Worm (Caenorhabditis elegans) whole organism, late embryonic: Measurements from ENCODE around the gene nhr-186.

Experiments used
- ahr-1 ChIP-seq: sonication (generic microtip); optimal IDR thresholded peaks from 2 replicates; lab custom pipeline; 2016; ENCODE audit warnings: missing genetic modification characterization, missing compliant biosample characterization
- ceh-2 ChIP-seq: sonication (generic microtip); optimal IDR thresholded peaks from 2 replicates; lab custom pipeline; 2016; ENCODE audit warnings: missing genotype, missing genetic modification characterization, missing compliant biosample characterization
- elt-2 ChIP-seq: sonication (generic microtip); optimal IDR thresholded peaks from 2 replicates; lab custom pipeline; 2016; ENCODE audit warnings: missing genetic modification reagents, missing genetic modification characterization, missing compliant biosample characterization
- fkh-10 ChIP-seq: fragments of 150-350 bp; optimal IDR thresholded peaks from 2 replicates; lab custom pipeline; 2014; ENCODE audit warnings: missing biosample characterization, missing genetic modification reagents, missing genetic modification characterization
- pha-4 ChIP-seq: fragments of 150-350 bp; optimal IDR thresholded peaks from 2 replicates; lab custom pipeline; 2018; ENCODE audit warnings: missing biosample characterization, missing genetic modification reagents, missing genetic modification characterization
- sdc-2 ChIP-seq: sonication (generic microtip); optimal IDR thresholded peaks from 2 replicates; lab custom pipeline; 2016; ENCODE audit warnings: missing genotype, missing genetic modification characterization, missing compliant biosample characterization
- sox-4 ChIP-seq: sonication (generic microtip); optimal IDR thresholded peaks from 2 replicates; lab custom pipeline; 2017; ENCODE audit warnings: mild to moderate bottlenecking, missing genetic modification characterization, inconsistent platforms, missing compliant biosample characterization
- unc-55 ChIP-seq: sonication (generic microtip); optimal IDR thresholded peaks from 2 replicates; lab custom pipeline; 2017; ENCODE audit warnings: missing biosample characterization, missing genetic modification reagents, missing genetic modification characterization

DNA sequence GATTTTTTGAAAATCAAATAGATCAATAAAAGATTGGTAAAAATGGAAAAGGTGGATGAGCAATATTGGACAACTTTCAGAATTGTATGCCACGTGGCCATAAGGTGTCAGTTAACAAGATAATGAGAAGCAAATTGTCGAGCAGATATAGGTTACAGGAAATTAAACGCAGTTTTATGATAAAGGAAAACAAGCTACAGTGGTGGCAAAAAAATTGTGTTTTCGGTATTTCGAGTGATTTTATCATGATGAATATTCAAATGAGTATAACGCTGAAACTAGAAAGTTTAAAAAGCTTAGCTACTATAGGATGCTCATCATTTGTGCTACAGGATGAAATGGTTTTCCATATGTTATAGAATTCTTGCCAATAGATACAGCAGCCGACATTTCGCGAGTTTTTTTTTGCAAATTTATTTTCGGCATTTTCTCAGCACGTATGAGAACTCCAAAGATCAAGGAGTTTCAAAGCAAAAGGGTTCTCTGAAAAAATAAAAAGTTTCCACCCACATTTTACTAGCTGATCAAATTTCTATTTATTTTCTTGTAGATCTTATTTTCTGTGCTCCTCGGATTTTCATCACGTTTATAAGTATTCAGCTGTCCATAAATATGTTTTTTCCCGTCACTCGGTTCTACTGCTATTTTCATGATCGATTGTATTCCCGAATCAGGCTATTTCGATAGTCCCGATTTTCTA lies 47.9 kb upstream of the nhr-186 start, which contains the start of the genes str-229 and srh-190:
- TF ChIP-seq pha-4, result no peak
- no peak for TF ChIP-seq sdc-2 (tag; lab: Kevin White, UChicago)
- no peak for TF ChIP-seq fkh-10 (GFP tag; lab: Kevin White, UChicago)
- no peak for TF ChIP-seq elt-2 (tag; lab: Kevin White, UChicago)
- TF ChIP-seq ceh-2 (tag; lab: Kevin White, UChicago), result no peak
- no peak for TF ChIP-seq sox-4
- TF ChIP-seq unc-55, result no peak
- no peak for TF ChIP-seq ahr-1 (tag; lab: Kevin White, UChicago)
